Worm (Caenorhabditis elegans): ENCODE measurements around the gene nstp-10.

DNA sequence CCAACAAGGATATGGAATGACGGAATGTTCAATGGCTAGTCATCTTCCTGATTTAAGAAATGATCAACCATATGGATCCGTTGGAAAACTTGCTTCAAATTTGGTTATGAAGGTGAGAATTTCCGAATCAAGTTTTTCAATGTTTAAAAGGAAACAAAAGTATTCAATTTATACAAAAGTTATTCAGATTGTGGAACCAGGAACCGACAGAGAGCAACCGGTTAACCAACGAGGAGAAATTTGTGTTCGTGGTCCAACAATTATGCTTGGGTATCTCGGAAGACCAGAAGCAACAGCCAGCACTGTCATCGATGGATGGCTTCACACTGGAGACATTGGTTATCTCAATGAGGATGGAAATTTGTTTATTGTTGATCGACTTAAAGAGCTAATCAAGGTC is 40.0 kb downstream of the nstp-10 start:
- no peak for TF ChIP-seq W03F9.2 (tag; optimal IDR thresholded peaks at IDR 0.05)
- no peak for TF ChIP-seq him-1 (tag; optimal IDR thresholded peaks at IDR 0.05)

Measured in whole organism, L4/young adult.